Worm (Caenorhabditis elegans) whole organism, L4/young adult: Measurements from ENCODE around the gene C31B8.16.

ENCODE experiments used
- W03F9.2 ChIP-seq: fragments of 150-350 bp; optimal IDR thresholded peaks from 2 replicates; lab custom pipeline; 2014; ENCODE audit warnings: missing biosample characterization, missing genetic modification characterization
- dao-5 ChIP-seq: sonication (generic microtip); optimal IDR thresholded peaks from 2 replicates; lab custom pipeline; 2016; ENCODE audit warnings: missing genotype, missing genetic modification characterization, moderate library complexity, missing compliant biosample characterization
- him-1 ChIP-seq: sonication (generic microtip); optimal IDR thresholded peaks from 2 replicates; lab custom pipeline; 2016; ENCODE audit warnings: missing genotype, missing genetic modification reagents, missing genetic modification characterization, missing compliant biosample characterization

ce11 chrV:2971307-2971999 is 41.6 kb downstream of the C31B8.16 start, which contains the start of gene srw-129:
- no peak for TF ChIP-seq W03F9.2 (tag; lab: Kevin White, UChicago)
- no peak for TF ChIP-seq him-1 (tag; lab: Kevin White, UChicago)
- no peak for TF ChIP-seq dao-5 (tag; lab: Kevin White, UChicago)
